Worm (Caenorhabditis elegans) whole organism, L2 larva: Measurements from ENCODE around the gene gly-20.
"Not testable (repeated sequence)": the region's sequence is repeated elsewhere in the genome, so short reads cannot be mapped to it uniquely, and the experiment has no call there.

Experiments used
- R02D3.7 ChIP-seq: fragments of 150-350 bp; optimal IDR thresholded peaks from 2 replicates; lab custom pipeline; 2014; ENCODE audit warnings: missing biosample characterization, missing genetic modification characterization
- elt-1 ChIP-seq: fragments of 150-350 bp; optimal IDR thresholded peaks from 2 replicates; lab custom pipeline; 2014; ENCODE audit warnings: missing biosample characterization, missing genetic modification characterization
- fos-1 ChIP-seq: fragments of 150-350 bp; optimal IDR thresholded peaks from 2 replicates; lab custom pipeline; 2014; ENCODE audit warnings: missing biosample characterization, missing genetic modification characterization
- lsy-2 ChIP-seq, 2 experiments: fragments of 150-350 bp in 1 of 2; sonication (generic microtip) in 1 of 2; optimal IDR thresholded peaks; 2 replicates each; lab custom pipeline; 2014 to 2017; ENCODE audit warnings: missing biosample characterization in 2 of 2, missing genetic modification characterization in 2 of 2
- nhr-11 ChIP-seq: fragments of 150-350 bp; optimal IDR thresholded peaks from 2 replicates; lab custom pipeline; 2014; ENCODE audit warnings: missing biosample characterization, missing genetic modification characterization
- peb-1 ChIP-seq: fragments of 150-350 bp; optimal IDR thresholded peaks from 2 replicates; lab custom pipeline; 2014; ENCODE audit warnings: missing biosample characterization, missing genetic modification characterization
- unc-62 ChIP-seq: fragments of 150-350 bp; optimal IDR thresholded peaks from 2 replicates; lab custom pipeline; 2014; ENCODE audit warnings: missing biosample characterization, missing genetic modification reagents, missing genetic modification characterization

DNA sequence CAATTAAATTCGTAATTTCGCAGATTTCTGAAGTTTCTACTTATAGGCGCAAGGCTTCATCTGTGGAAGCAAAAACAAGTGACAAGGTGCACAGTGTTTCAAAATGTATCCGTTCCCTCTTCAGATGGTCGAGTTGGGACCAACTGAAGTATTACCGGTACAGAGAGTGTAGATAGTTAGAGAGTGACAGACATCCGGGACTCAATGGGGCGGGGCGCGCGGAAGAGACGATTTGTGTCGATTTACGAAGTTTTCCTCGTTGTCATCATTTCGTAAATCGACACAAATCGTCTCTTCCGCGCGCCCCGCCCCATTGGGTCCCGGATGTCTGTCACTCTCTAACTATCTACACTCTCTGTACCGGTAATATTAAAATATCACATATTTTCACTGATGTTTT, 3.7 kb downstream of the gly-20 start, which contains the start of gene C03E10.3:
- TF ChIP-seq fos-1 (tag; lab: Kevin White, UChicago); R02D3.7 (tag; lab: Kevin White, UChicago); elt-1 (tag; lab: Kevin White, UChicago); unc-62 (GFP tag; lab: Kevin White, UChicago); lsy-2 (tag; optimal IDR thresholded peaks at IDR 0.05; lab: Kevin White, UChicago); peb-1 (tag; lab: Kevin White, UChicago); nhr-11 (tag; lab: Kevin White, UChicago): not testable (repeated sequence)
